Fruit fly (Drosophila melanogaster) whole organism, adult: Measurements from ENCODE around the gene CG11964.

Experiments used
- CG14711 ChIP-seq: fragments of 200-800 bp; sonication (Bioruptor generic); optimal IDR thresholded peaks from 2 replicates; lab custom pipeline; 2018; ENCODE audit warnings: missing biosample characterization, mild to moderate bottlenecking, missing genetic modification characterization, moderate library complexity
- CG1620 ChIP-seq: fragments of 200-800 bp; sonication (Bioruptor generic); optimal IDR thresholded peaks from 2 replicates; lab custom pipeline; 2016; ENCODE audit warnings: missing biosample characterization, missing genetic modification characterization
- CG5204 ChIP-seq: fragments of 200-800 bp; sonication (Bioruptor generic); optimal IDR thresholded peaks from 2 replicates; lab custom pipeline; 2016; ENCODE audit warnings: missing biosample characterization, missing genetic modification characterization
- CG7045 ChIP-seq: fragments of 200-800 bp; sonication (Bioruptor generic); optimal IDR thresholded peaks from 2 replicates; lab custom pipeline; 2017; ENCODE audit warnings: missing biosample characterization, mild to moderate bottlenecking, missing genetic modification characterization
- Crg-1 ChIP-seq: fragments of 200-800 bp; sonication (Bioruptor generic); optimal IDR thresholded peaks from 2 replicates; lab custom pipeline; 2016; ENCODE audit warnings: missing biosample characterization, missing genetic modification characterization
- Mnt ChIP-seq: fragments of 200-800 bp; sonication (Bioruptor generic); optimal IDR thresholded peaks from 2 replicates; lab custom pipeline; 2016; ENCODE audit warnings: missing biosample characterization, mild to moderate bottlenecking, missing genetic modification characterization
- bab1 ChIP-seq: fragments of 200-800 bp; sonication (Bioruptor generic); optimal IDR thresholded peaks from 3 replicates; lab custom pipeline; 2019; ENCODE audit warnings: missing biosample characterization, mild to moderate bottlenecking, missing genetic modification characterization, moderate library complexity
- ovo ChIP-seq: fragments of 200-800 bp; sonication (Bioruptor generic); optimal IDR thresholded peaks from 2 replicates; lab custom pipeline; 2016; ENCODE audit warnings: missing biosample characterization, missing genetic modification characterization

DNA sequence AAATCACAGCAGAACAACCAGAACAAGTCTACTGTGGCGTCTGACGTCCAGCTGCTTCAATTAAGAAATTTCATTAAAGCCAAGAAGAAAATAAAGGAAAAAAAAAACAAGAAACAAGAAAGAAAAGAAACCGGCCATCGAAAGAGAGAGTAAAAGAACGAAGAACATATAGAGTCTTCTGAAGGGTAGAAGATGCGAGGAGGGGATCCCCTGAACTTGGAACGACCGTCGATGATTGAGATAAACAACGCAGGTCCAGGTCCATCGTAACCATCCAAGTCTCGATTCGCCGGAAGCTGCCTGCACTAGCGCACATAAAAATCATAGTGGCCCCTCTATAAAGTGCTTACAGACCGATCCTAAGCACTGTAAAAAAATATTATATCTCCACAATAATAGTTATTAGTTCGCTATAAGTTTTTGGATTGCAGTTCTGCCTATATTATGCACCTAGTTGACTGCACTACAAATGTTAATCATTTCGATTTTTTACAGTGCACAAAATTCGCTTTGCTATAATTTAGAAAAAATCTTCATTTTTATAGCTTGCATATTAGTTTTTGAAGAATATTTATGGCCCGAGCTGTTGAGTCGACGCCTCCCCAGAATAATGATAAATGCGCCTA is 22.1 kb downstream of the CG11964 start:
- TF ChIP-seq Crg-1 (GFP tag; lab: Kevin White, UChicago) (no peak), Mnt (GFP tag; lab: Kevin White, UChicago) (no peak), CG14711 (tag; lab: Kevin White, UChicago) (no peak), CG7045 (no peak), CG5204 (GFP tag; lab: Kevin White, UChicago) (no peak), ovo (GFP tag; lab: Kevin White, UChicago) (no peak), CG1620 (GFP tag; lab: Kevin White, UChicago) (no peak), bab1 (GFP tag; lab: Kevin White, UChicago) (no peak)
